Worm (Caenorhabditis elegans) whole organism, young adult: ENCODE results near the gene ZK105.3.

Experiments used
- snpc-3.4 ChIP-seq: sonication (generic microtip); optimal IDR thresholded peaks from 2 replicates; lab custom pipeline; 2017; ENCODE audit warnings: missing genetic modification characterization, mild to moderate bottlenecking, missing compliant biosample characterization, antibody characterized with exemption, moderate library complexity, missing genotype, missing genetic modification reagents
- unc-130 ChIP-seq: sonication (generic microtip); optimal IDR thresholded peaks from 2 replicates; lab custom pipeline; 2016; ENCODE audit warnings: missing genetic modification reagents, missing genetic modification characterization, missing compliant biosample characterization

- no peak for TF ChIP-seq snpc-3.4 (tag; lab: Kevin White, UChicago)
- no peak for TF ChIP-seq unc-130 (GFP tag; lab: Kevin White, UChicago)
Observed at ce11 chrV:7739949-7740348, 43.0 kb downstream of the ZK105.3 start.
